Worm (Caenorhabditis elegans) whole organism, midembryonic: Measurements from ENCODE around the gene F26F4.5.

Experiments
- T22C8.4 ChIP-seq: fragments of 200-800 bp; sonication (Bioruptor generic); IDR thresholded peaks from 2 replicates; pipeline ENCODE4 v1.3.6; 2022; ENCODE audit warnings: missing genetic modification characterization, missing compliant biosample characterization
- cog-1 ChIP-seq: sonication (generic microtip); optimal IDR thresholded peaks from 2 replicates; lab custom pipeline; 2016; ENCODE audit warnings: missing genetic modification characterization, missing compliant biosample characterization
- flt-1 ChIP-seq: fragments of 200-800 bp; sonication (Bioruptor generic); IDR thresholded peaks from 2 replicates; pipeline ENCODE4 v1.3.6; 2022; ENCODE audit warnings: missing genetic modification characterization, missing compliant biosample characterization
- klf-2 ChIP-seq: fragments of 200-800 bp; sonication (Bioruptor generic); conservative IDR thresholded peaks from 2 replicates; pipeline ENCODE4 v1.3.6; 2022; ENCODE audit warnings: missing genetic modification reagents, missing genetic modification characterization, missing compliant biosample characterization
- med-1 ChIP-seq: sonication (generic microtip); optimal IDR thresholded peaks from 2 replicates; lab custom pipeline; 2017; ENCODE audit warnings: missing genetic modification characterization, mild to moderate bottlenecking, missing compliant biosample characterization, antibody characterized with exemption, missing genetic modification reagents; ENCODE audit not compliant: insufficient read depth
- ref-1 ChIP-seq: fragments of 200-800 bp; sonication (Bioruptor generic); conservative IDR thresholded peaks from 2 replicates; pipeline ENCODE4 v1.3.6; 2022; ENCODE audit warnings: missing genetic modification reagents, missing genetic modification characterization, missing compliant biosample characterization
- tab-1 ChIP-seq: fragments of 200-800 bp; sonication (Bioruptor generic); IDR thresholded peaks from 2 replicates; pipeline ENCODE4 v1.3.6; 2022; ENCODE audit warnings: missing genetic modification characterization, missing compliant biosample characterization
- ztf-23 ChIP-seq: fragments of 200-800 bp; sonication (Bioruptor generic); IDR thresholded peaks from 2 replicates; pipeline ENCODE4 v1.3.6; 2022; ENCODE audit warnings: missing genetic modification reagents, missing genetic modification characterization, missing compliant biosample characterization
- ztf-29 ChIP-seq: fragments of 200-800 bp; sonication (Bioruptor generic); IDR thresholded peaks from 2 replicates; pipeline ENCODE4 v1.3.6; 2022; ENCODE audit warnings: missing genetic modification reagents, missing genetic modification characterization, missing compliant biosample characterization

The F26F4.5 gene

ce11 chrIII:4881955-4882354 lies 9.1 kb downstream of the F26F4.5 start:
- TF ChIP-seq cog-1 (tag; lab: Kevin White, UChicago) (no peak), klf-2 (GFP tag; lab: Robert Waterston, UW) (no peak)

ce11 chrIII:4879445-4879844 lies 11.6 kb downstream of the F26F4.5 start, which contains the start of gene C35D10.1:
Gene C35D10.1 (plus strand): TSS chrIII:4879745.
- no peak for TF ChIP-seq med-1
- no peak for TF ChIP-seq tab-1 (GFP tag; lab: Robert Waterston, UW)
- no peak for TF ChIP-seq klf-2 (GFP tag; lab: Robert Waterston, UW)
- TF ChIP-seq ztf-29 (GFP tag; lab: Robert Waterston, UW), result no peak
- TF ChIP-seq ref-1, result no peak
- TF ChIP-seq flt-1, result no peak
- TF ChIP-seq ztf-23 (GFP tag; lab: Robert Waterston, UW), result no peak
- TF ChIP-seq T22C8.4 (GFP tag; lab: Robert Waterston, UW), result no peak
- no peak for TF ChIP-seq cog-1 (tag; lab: Kevin White, UChicago)

- TF ChIP-seq T22C8.4 (GFP tag; lab: Robert Waterston, UW) (0 out of 2 replicates have a peak, but pooled peaks have one; percentile 5), tab-1 (GFP tag; lab: Robert Waterston, UW) (no peak), flt-1 (no peak)
Observed at ce11 chrIII:4878281-4878680, 12.8 kb downstream of the F26F4.5 start, which contains the start of the genes tost-1 and arx-6. Gene tost-1 (minus strand): TSS chrIII:4878311. Gene arx-6 (plus strand): TSS chrIII:4878658.

- TF ChIP-seq klf-2 (GFP tag; lab: Robert Waterston, UW) (no peak), ztf-29 (GFP tag; lab: Robert Waterston, UW) (no peak), med-1 (no peak), flt-1 (no peak), T22C8.4 (GFP tag; lab: Robert Waterston, UW) (no peak), ref-1 (no peak), ztf-23 (GFP tag; lab: Robert Waterston, UW) (no peak), cog-1 (tag; lab: Kevin White, UChicago) (no peak), tab-1 (GFP tag; lab: Robert Waterston, UW) (no peak)
Observed at ce11 chrIII:4875663-4876062, 15.4 kb downstream of the F26F4.5 start.

- no peak for TF ChIP-seq T22C8.4 (GFP tag; lab: Robert Waterston, UW)
- TF ChIP-seq flt-1, result no peak
- no peak for TF ChIP-seq tab-1 (GFP tag; lab: Robert Waterston, UW)
- TF ChIP-seq ref-1, result no peak
- TF ChIP-seq ztf-23 (GFP tag; lab: Robert Waterston, UW), result no peak
- TF ChIP-seq klf-2 (GFP tag; lab: Robert Waterston, UW), result no peak
- no peak for TF ChIP-seq ztf-29 (GFP tag; lab: Robert Waterston, UW)
- no peak for TF ChIP-seq med-1
- no peak for TF ChIP-seq cog-1 (tag; lab: Kevin White, UChicago)
Observed at ce11 chrIII:4874671-4875070, 16.4 kb downstream of the F26F4.5 start, which contains the start of gene C35D10.12. Gene C35D10.12 (minus strand): TSS chrIII:4874771.

ce11 chrIII:4873395-4873794 lies 17.7 kb downstream of the F26F4.5 start:
- TF ChIP-seq klf-2 (GFP tag; lab: Robert Waterston, UW) (no peak), cog-1 (tag; lab: Kevin White, UChicago) (no peak), ztf-23 (GFP tag; lab: Robert Waterston, UW) (no peak), T22C8.4 (GFP tag; lab: Robert Waterston, UW) (no peak), tab-1 (GFP tag; lab: Robert Waterston, UW) (no peak), ztf-29 (GFP tag; lab: Robert Waterston, UW) (no peak), med-1 (no peak), flt-1 (no peak), ref-1 (no peak)

- TF ChIP-seq klf-2 (GFP tag; lab: Robert Waterston, UW) (no peak), flt-1 (no peak), cog-1 (tag; lab: Kevin White, UChicago) (no peak), tab-1 (GFP tag; lab: Robert Waterston, UW) (no peak), ztf-29 (GFP tag; lab: Robert Waterston, UW) (no peak), ref-1 (no peak)
Observed at ce11 chrIII:4870478-4870877, 20.6 kb downstream of the F26F4.5 start, which contains the start of gene gipc-1. Gene gipc-1 (plus strand): TSS chrIII:4870778.

- TF ChIP-seq med-1 (no peak), ztf-29 (GFP tag; lab: Robert Waterston, UW) (no peak), klf-2 (GFP tag; lab: Robert Waterston, UW) (no peak), ztf-23 (GFP tag; lab: Robert Waterston, UW) (no peak), T22C8.4 (GFP tag; lab: Robert Waterston, UW) (no peak), flt-1 (no peak), cog-1 (tag; lab: Kevin White, UChicago) (no peak), tab-1 (GFP tag; lab: Robert Waterston, UW) (no peak), ref-1 (no peak)
Observed at ce11 chrIII:4868643-4869042, 22.4 kb downstream of the F26F4.5 start, which contains the start of the genes msd-4 and C35D10.3. Gene msd-4 (minus strand): TSS chrIII:4868743. Gene C35D10.3 (plus strand): TSS chrIII:4868921.

- TF ChIP-seq ref-1, result no peak
Observed at ce11 chrIII:4866762-4867161, 24.3 kb downstream of the F26F4.5 start, which contains the start of gene C35D10.17. Gene C35D10.17 (plus strand): TSS chrIII:4867062.

ce11 chrIII:4863127-4863526 lies 27.9 kb downstream of the F26F4.5 start, which contains the start of gene coq-8:
Gene coq-8 (plus strand): TSS chrIII:4863427.
- TF ChIP-seq med-1, result no peak

ce11 chrIII:4861744-4862401 lies 29.2 kb downstream of the F26F4.5 start, which contains the start of the genes C35D10.10 and C35D10.5:
Gene C35D10.10 (minus strand): TSS chrIII:4861794.
Gene C35D10.5 (plus strand): TSS chrIII:4862351.
- TF ChIP-seq klf-2 (GFP tag; lab: Robert Waterston, UW) (no peak), flt-1 (no peak), ref-1 (no peak), med-1 (no peak), tab-1 (GFP tag; lab: Robert Waterston, UW) (no peak)
